Fruit fly (Drosophila melanogaster): ENCODE data around the gene CG3176.

The CG3176 gene

dm6 chrX:522357-523043, 40.8 kb downstream of the CG3176 start (continued):
- TF ChIP-seq Usf (GFP tag; optimal IDR thresholded peaks at IDR 0.05) = peak; percentile 59
- TF ChIP-seq CG7556 (GFP tag; optimal IDR thresholded peaks at IDR 0.05) = peak; percentile 35
- peak; percentile 65 for TF ChIP-seq CG3407 (GFP tag; optimal IDR thresholded peaks at IDR 0.05)
- TF ChIP-seq CG1602 (GFP tag; optimal IDR thresholded peaks at IDR 0.05) = peak; percentile 52
- TF ChIP-seq sr (GFP tag; IDR thresholded peaks at IDR 0.05) = peak; percentile 78; the same call in 2 of the 3 replicates
- peak; percentile 90 for TF ChIP-seq CG13894 (tag; optimal IDR thresholded peaks at IDR 0.05)
- peak; percentile 86 for TF ChIP-seq ranshi (GFP tag; IDR thresholded peaks at IDR 0.05)
- TF ChIP-seq E2f2 (GFP tag; IDR thresholded peaks at IDR 0.05) = peak; percentile 49; the same call in 1 of the 2 replicates
- peak; percentile 78 for TF ChIP-seq wdn (GFP tag; IDR thresholded peaks at IDR 0.05)
- TF ChIP-seq chm (GFP tag; IDR thresholded peaks at IDR 0.05) = peak; percentile 92
- peak; percentile 96 for TF ChIP-seq slbo (GFP tag; IDR thresholded peaks at IDR 0.05)
- TF ChIP-seq CG17829 (tag; optimal IDR thresholded peaks at IDR 0.05) = peak; percentile 83
- TF ChIP-seq CG17385 (GFP tag; optimal IDR thresholded peaks at IDR 0.05) = peak; percentile 69
- peak; percentile 69 for TF ChIP-seq MBD-R2 (GFP tag; IDR thresholded peaks at IDR 0.05)
- TF ChIP-seq CG10565 (GFP tag; optimal IDR thresholded peaks at IDR 0.05) = no peak
- no peak for TF ChIP-seq Poxn (GFP tag; IDR thresholded peaks at IDR 0.05)
- TF ChIP-seq CG8290 (GFP tag; optimal IDR thresholded peaks at IDR 0.05) = peak; percentile 43
- peak; percentile 1 to 99 for TF ChIP-seq CG8290 (tag; optimal IDR thresholded peaks at IDR 0.05)
- TF ChIP-seq sqz (GFP tag; optimal IDR thresholded peaks at IDR 0.05) = peak; percentile 40
- peak; percentile 42; the same call in 1 of the 3 replicates for TF ChIP-seq CG11695 (GFP tag; IDR thresholded peaks at IDR 0.05)
- no peak for TF ChIP-seq zen2 (GFP tag; IDR thresholded peaks at IDR 0.05; ENCODE audit: partially characterized antibody)
- TF ChIP-seq exex (tag; optimal IDR thresholded peaks at IDR 0.05) = peak; percentile 52
- TF ChIP-seq CG32532 (GFP tag; IDR thresholded peaks at IDR 0.05) = peak; percentile 95
- peak; percentile 83 for TF ChIP-seq HLHmδ (GFP tag; optimal IDR thresholded peaks at IDR 0.05)
- TF ChIP-seq CG18599 (GFP tag; optimal IDR thresholded peaks at IDR 0.05) = peak; percentile 94
- TF ChIP-seq luna (GFP tag; optimal IDR thresholded peaks at IDR 0.05) = peak; percentile 70
- peak; percentile 6 for TF ChIP-seq CG8478 (optimal IDR thresholded peaks at IDR 0.05)
- no peak for TF ChIP-seq trem (tag; optimal IDR thresholded peaks at IDR 0.05)
- no peak for TF ChIP-seq gfzf (GFP tag; optimal IDR thresholded peaks at IDR 0.05)
- peak; percentile 46 for TF ChIP-seq CG33557 (GFP tag; optimal IDR thresholded peaks at IDR 0.05)
- peak; percentile 44 for TF ChIP-seq Six4 (GFP tag; optimal IDR thresholded peaks at IDR 0.05)
- no peak for TF ChIP-seq CG17186 (GFP tag; optimal IDR thresholded peaks at IDR 0.05)
- TF ChIP-seq otp (GFP tag; IDR thresholded peaks at IDR 0.05) = peak; percentile 80; the same call in 2 of the 3 replicates
- TF ChIP-seq CG6813 (GFP tag; optimal IDR thresholded peaks at IDR 0.05) = peak; percentile 86
- TF ChIP-seq CG1603 (tag; optimal IDR thresholded peaks at IDR 0.05) = peak; percentile 79
- peak; percentile 76 for TF ChIP-seq ATbp (GFP tag; optimal IDR thresholded peaks at IDR 0.05)
- no peak for TF ChIP-seq fru (optimal IDR thresholded peaks at IDR 0.05)
- peak; percentile 88 for TF ChIP-seq Xbp1 (GFP tag; optimal IDR thresholded peaks at IDR 0.05)
- peak; percentile 86 for TF ChIP-seq Xrp1 (GFP tag; IDR thresholded peaks at IDR 0.05)
- TF ChIP-seq Mes4 (GFP tag; optimal IDR thresholded peaks at IDR 0.05) = peak; percentile 73
- no peak for TF ChIP-seq CkIIα-i1 (GFP tag; IDR thresholded peaks at IDR 0.05)
- TF ChIP-seq Fer2 (tag; optimal IDR thresholded peaks at IDR 0.05) = peak; percentile 72
- peak; percentile 24 for TF ChIP-seq emc (GFP tag; optimal IDR thresholded peaks at IDR 0.05)
- peak; percentile 73 for TF ChIP-seq CG7839 (tag; optimal IDR thresholded peaks at IDR 0.05)
- TF ChIP-seq CG3163 (GFP tag; optimal IDR thresholded peaks at IDR 0.05) = peak; percentile 77
- TF ChIP-seq CG10979 (tag; optimal IDR thresholded peaks at IDR 0.05) = peak; percentile 46
- peak; percentile 90 for TF ChIP-seq gcm2 (GFP tag; optimal IDR thresholded peaks at IDR 0.05)
- peak; percentile 10 for TF ChIP-seq Kr (GFP tag; optimal IDR thresholded peaks at IDR 0.05)
- no peak for TF ChIP-seq sc (optimal IDR thresholded peaks at IDR 0.05)
- no peak for TF ChIP-seq sc (GFP tag; optimal IDR thresholded peaks at IDR 0.05)

Measured in whole organism, embryonic.